Worm (Caenorhabditis elegans) whole organism, L4 larva: Measurements from ENCODE around the gene glrx-5.

Experiments
- F37D6.2 ChIP-seq: sonication (generic microtip); optimal IDR thresholded peaks from 2 replicates; lab custom pipeline; 2016; ENCODE audit warnings: mild to moderate bottlenecking, missing genetic modification characterization, missing compliant biosample characterization
- daf-19 ChIP-seq: fragments of 200-800 bp; sonication (Bioruptor generic); conservative IDR thresholded peaks from 2 replicates; pipeline ENCODE4 v1.3.6; 2022; ENCODE audit warnings: missing genetic modification characterization, missing compliant biosample characterization
- fos-1 ChIP-seq: fragments of 150-350 bp; optimal IDR thresholded peaks from 2 replicates; lab custom pipeline; 2014; ENCODE audit warnings: missing biosample characterization, missing genetic modification characterization
- nhr-237 ChIP-seq: sonication (generic microtip); optimal IDR thresholded peaks from 2 replicates; lab custom pipeline; 2017; ENCODE audit warnings: missing biosample characterization, missing genetic modification characterization
- ztf-11 ChIP-seq: fragments of 150-350 bp; optimal IDR thresholded peaks from 2 replicates; lab custom pipeline; 2014; ENCODE audit warnings: missing biosample characterization, missing genetic modification characterization

- no peak for TF ChIP-seq nhr-237 (tag; lab: Kevin White, UChicago)
- no peak for TF ChIP-seq daf-19 (GFP tag; lab: Robert Waterston, UW)
- no peak for TF ChIP-seq F37D6.2
- TF ChIP-seq fos-1: no peak
- no peak for TF ChIP-seq ztf-11 (tag; lab: Kevin White, UChicago)
Observed at ce11 chrIII:12358461-12358860, 15.2 kb downstream of the glrx-5 start, which contains the start of gene Y75B8A.32.
